Fruit fly (Drosophila melanogaster): ENCODE data around the gene CG44227.

DNA sequence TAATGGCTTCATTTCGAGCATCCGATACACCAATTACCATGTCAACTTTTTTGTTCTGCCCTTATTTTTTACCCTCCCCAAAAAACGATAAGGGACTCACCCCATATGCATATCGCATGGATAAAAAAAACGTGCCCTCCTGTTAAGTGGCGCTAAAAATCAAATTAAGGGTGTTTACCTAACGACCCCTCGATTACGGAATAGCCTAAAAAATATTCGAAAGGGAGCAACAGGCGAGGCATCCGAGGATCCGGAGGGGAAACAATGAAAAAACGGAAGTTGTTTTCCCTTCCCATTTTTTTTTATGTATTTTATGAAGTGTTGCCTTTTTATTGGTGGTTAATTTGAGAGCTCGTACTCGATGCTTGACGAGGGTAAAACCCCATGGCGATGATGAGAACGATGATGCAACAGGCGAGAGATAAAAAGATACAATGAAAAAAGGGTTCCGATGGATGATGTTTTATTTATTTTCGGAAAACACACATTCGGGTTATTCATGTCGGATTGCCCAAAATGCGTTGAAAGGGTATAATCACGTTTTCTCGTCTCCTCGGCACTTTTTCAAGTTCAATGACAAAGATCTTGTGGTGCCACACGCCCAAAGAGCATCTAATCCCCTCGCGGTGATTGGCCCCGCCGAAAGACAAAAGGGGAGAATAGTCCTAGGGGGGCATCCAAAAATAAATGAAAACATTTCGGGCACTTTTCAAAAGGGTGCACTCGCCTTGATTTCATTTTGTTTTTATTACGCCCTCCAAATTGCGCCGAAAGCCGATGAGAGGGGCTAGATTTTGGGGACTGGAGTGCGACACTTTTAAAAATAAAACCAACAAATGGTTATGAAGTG, at the start of gene CG44227:
- TF ChIP-seq CG8478 (optimal IDR thresholded peaks at IDR 0.05): no peak
- TF ChIP-seq CTCF (optimal IDR thresholded peaks at IDR 0.05): no peak
